Worm (Caenorhabditis elegans): ENCODE results near the gene srg-45.

srg-45 gene

DNA sequence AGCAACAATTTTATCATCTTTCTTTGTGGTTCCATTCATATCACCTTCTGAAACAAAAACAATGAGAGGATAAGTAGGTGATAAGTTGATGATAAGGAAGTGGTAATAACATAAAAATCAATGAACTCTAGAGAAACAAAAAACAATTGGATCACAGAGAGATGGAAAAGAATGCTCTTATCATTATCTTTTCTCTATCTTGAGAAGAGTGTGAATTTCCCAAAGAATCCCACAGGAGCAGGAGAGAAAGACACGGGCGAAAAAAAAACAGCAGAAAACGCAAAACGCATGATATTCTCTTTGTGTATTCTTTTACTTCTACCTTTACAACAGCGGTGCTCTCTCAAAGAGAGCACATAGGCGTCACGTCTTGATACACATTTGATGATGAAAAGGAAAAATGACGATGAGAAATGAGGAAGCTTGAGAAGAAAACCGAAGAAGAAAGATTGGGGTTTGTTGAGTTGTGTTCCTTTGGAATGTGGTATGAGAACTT lies 38.0 kb upstream of the srg-45 start, which contains the start of gene twk-24:
Gene twk-24 (minus strand): TSS at position 51 of the 496 bp plus-strand sequence.
- TF ChIP-seq ztf-25 (GFP tag; IDR thresholded peaks at IDR 0.05) (no peak), lin-26 (GFP tag; IDR thresholded peaks at IDR 0.05) (no peak), efl-1 (GFP tag; optimal IDR thresholded peaks at IDR 0.05) (no peak), fkh-3 (tag; optimal IDR thresholded peaks at IDR 0.05) (no peak), F23B12.7 (tag; optimal IDR thresholded peaks at IDR 0.05; ENCODE audit: insufficient read depth) (no peak), lin-35 (GFP tag; optimal IDR thresholded peaks at IDR 0.05) (no peak), B0019.2 (GFP tag; conservative IDR thresholded peaks at IDR 0.05) (no peak), atf-7 (tag; optimal IDR thresholded peaks at IDR 0.05) (no peak), repo-1 (tag; optimal IDR thresholded peaks at IDR 0.05) (no peak), dpl-1 (GFP tag; optimal IDR thresholded peaks at IDR 0.05) (no peak), akir-1 (GFP tag; optimal IDR thresholded peaks at IDR 0.05) (no peak), ceh-100 (GFP tag; IDR thresholded peaks at IDR 0.05) (no peak), bed-1 (GFP tag; IDR thresholded peaks at IDR 0.05) (no peak), ets-4 (GFP tag; optimal IDR thresholded peaks at IDR 0.05) (no peak), K12H6.12 (tag; optimal IDR thresholded peaks at IDR 0.05) (no peak), unc-130 (GFP tag; optimal IDR thresholded peaks at IDR 0.05) (no peak), pha-4 (tag; optimal IDR thresholded peaks at IDR 0.05) (no peak), ztf-28 (GFP tag; IDR thresholded peaks at IDR 0.05) (no peak), ztf-3 (GFP tag; optimal IDR thresholded peaks at IDR 0.05) (no peak)

DNA sequence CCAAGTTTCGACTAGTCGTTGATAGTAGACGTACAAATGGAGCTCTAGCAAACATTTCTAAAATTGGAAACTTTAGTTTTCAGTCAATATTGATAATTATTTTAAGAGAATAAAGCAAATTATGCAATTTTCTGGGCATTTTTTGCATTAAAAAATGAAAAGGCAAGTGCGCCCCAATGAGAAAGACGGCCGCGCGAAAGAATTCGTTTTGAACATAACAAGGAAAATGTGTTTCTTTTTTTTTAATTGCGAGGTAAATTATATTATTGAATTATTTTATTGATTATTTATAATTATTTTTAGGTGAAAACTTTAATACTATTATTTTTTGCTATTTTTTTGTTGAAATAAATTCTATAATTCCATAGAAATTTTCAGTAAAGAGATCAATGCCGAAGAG lies 35.8 kb upstream of the srg-45 start, which contains the start of the genes tsfm-1 and capg-2:
Gene tsfm-1 (minus strand): TSS at position 57 of the 400 bp plus-strand sequence.
Gene capg-2 (plus strand): TSS at position 379 of the 400 bp plus-strand sequence.
- TF ChIP-seq madf-10 (tag; optimal IDR thresholded peaks at IDR 0.05) (no peak), mel-28 (tag; optimal IDR thresholded peaks at IDR 0.05; ENCODE audit: borderline replicate concordance) (no peak), snpc-1.3 (tag; optimal IDR thresholded peaks at IDR 0.05; ENCODE audit: insufficient read depth) (no peak), efl-1 (GFP tag; optimal IDR thresholded peaks at IDR 0.05) (peak; percentile 67), fkh-3 (tag; optimal IDR thresholded peaks at IDR 0.05) (no peak), attf-3 (GFP tag; conservative IDR thresholded peaks at IDR 0.05) (no peak), dpl-1 (GFP tag; optimal IDR thresholded peaks at IDR 0.05) (peak; percentile 21), egrh-3 (GFP tag; IDR thresholded peaks at IDR 0.05) (no peak), madf-3 (GFP tag; IDR thresholded peaks at IDR 0.05) (no peak), mcd-1 (GFP tag; IDR thresholded peaks at IDR 0.05) (peak; percentile 61; the same call in 1 of the 2 replicates), madf-6 (GFP tag; IDR thresholded peaks at IDR 0.05) (0 out of 2 replicates have a peak, but pooled peaks have one; percentile 19), C06A6.2 (GFP tag; conservative IDR thresholded peaks at IDR 0.05) (no peak), hrde-1 (tag; optimal IDR thresholded peaks at IDR 0.05; ENCODE audit: borderline replicate concordance) (no peak), ama-1 (optimal IDR thresholded peaks at IDR 0.05) (no peak), ama-1 (GFP tag; optimal IDR thresholded peaks at IDR 0.05) (no peak), ZK185.1 (tag; optimal IDR thresholded peaks at IDR 0.05; ENCODE audit: poor library complexity, severe bottlenecking) (no peak), somi-1 (GFP tag; optimal IDR thresholded peaks at IDR 0.05) (no peak), nhr-27 (tag; optimal IDR thresholded peaks at IDR 0.05) (no peak), ceh-40 (GFP tag; IDR thresholded peaks at IDR 0.05) (no peak), Y67H2A.10 (GFP tag; conservative IDR thresholded peaks at IDR 0.05) (no peak), ceh-91 (GFP tag; IDR thresholded peaks at IDR 0.05) (no peak), hmg-20 (GFP tag; IDR thresholded peaks at IDR 0.05) (no peak), snpc-4 (GFP tag; optimal IDR thresholded peaks at IDR 0.05) (no peak), snpc-4 (tag; optimal IDR thresholded peaks at IDR 0.05) (no peak), unc-62 (GFP tag; optimal IDR thresholded peaks at IDR 0.05) (no peak)

All from whole organism, young adult.